Fruit fly (Drosophila melanogaster) whole organism, embryonic: ENCODE measurements around the gene CG43203.

Source experiments
- CG10147 ChIP-seq: fragments of 200-800 bp; sonication (Bioruptor generic); optimal IDR thresholded peaks from 2 replicates; lab custom pipeline; 2019; ENCODE audit warnings: missing biosample characterization, mild to moderate bottlenecking, missing genetic modification characterization, moderate library complexity
- CG10431 ChIP-seq: fragments of 200-800 bp; sonication (Bioruptor generic); optimal IDR thresholded peaks from 3 replicates; lab custom pipeline; 2018; ENCODE audit warnings: missing biosample characterization, mild to moderate bottlenecking, missing genetic modification characterization
- CG11696 ChIP-seq: fragments of 200-800 bp; sonication (Bioruptor generic); IDR thresholded peaks from 2 replicates; pipeline ENCODE4 v1.3.6; 2022; ENCODE audit warnings: missing biosample characterization, missing genetic modification characterization
- CG12744 ChIP-seq: fragments of 200-800 bp; sonication (Bioruptor generic); optimal IDR thresholded peaks from 2 replicates; lab custom pipeline; 2016; ENCODE audit warnings: missing biosample characterization, missing genetic modification characterization
- CG14050 ChIP-seq: fragments of 200-800 bp; sonication (Bioruptor generic); IDR thresholded peaks from 3 replicates; pipeline ENCODE4 v1.3.6; 2022; ENCODE audit warnings: missing biosample characterization, missing genetic modification characterization
- CG15514 ChIP-seq: fragments of 200-800 bp; sonication (Bioruptor generic); optimal IDR thresholded peaks from 3 replicates; lab custom pipeline; 2017; ENCODE audit warnings: missing biosample characterization, missing genetic modification characterization, mild to moderate bottlenecking, moderate library complexity, missing genetic modification reagents
- CG17328 ChIP-seq: fragments of 200-800 bp; sonication (Bioruptor generic); IDR thresholded peaks from 2 replicates; pipeline ENCODE4 v1.3.6; 2022; ENCODE audit warnings: missing biosample characterization, missing genetic modification characterization
- CG17361 ChIP-seq: fragments of 200-800 bp; sonication (Bioruptor generic); IDR thresholded peaks from 3 replicates; pipeline ENCODE4 v1.3.6; 2022; ENCODE audit warnings: missing biosample characterization, missing genetic modification characterization
- CG17612 ChIP-seq: fragments of 200-800 bp; sonication (Bioruptor generic); IDR thresholded peaks from 2 replicates; pipeline ENCODE4 v1.3.6; 2022; ENCODE audit warnings: missing biosample characterization, missing genetic modification characterization
- CG2875 ChIP-seq: fragments of 200-800 bp; sonication (Bioruptor generic); optimal IDR thresholded peaks from 2 replicates; lab custom pipeline; 2017; ENCODE audit warnings: missing biosample characterization, mild to moderate bottlenecking, missing genetic modification characterization, missing genetic modification reagents
- CG31388 ChIP-seq: fragments of 200-800 bp; sonication (Bioruptor generic); optimal IDR thresholded peaks from 2 replicates; lab custom pipeline; 2016; ENCODE audit warnings: missing biosample characterization, missing genetic modification characterization
- CG3995 ChIP-seq: fragments of 200-800 bp; sonication (Bioruptor generic); optimal IDR thresholded peaks from 3 replicates; lab custom pipeline; 2016; ENCODE audit warnings: missing biosample characterization, missing genetic modification characterization
- CG4404 ChIP-seq: fragments of 200-800 bp; sonication (Bioruptor generic); IDR thresholded peaks from 2 replicates; pipeline ENCODE4 v1.3.6; 2022; ENCODE audit warnings: missing biosample characterization, missing genetic modification characterization
- CG6765 ChIP-seq: fragments of 200-800 bp; sonication (Bioruptor generic); optimal IDR thresholded peaks from 3 replicates; lab custom pipeline; 2017; ENCODE audit warnings: missing biosample characterization, mild to moderate bottlenecking, missing genetic modification characterization
- CG8944 ChIP-seq: fragments of 200-800 bp; sonication (Bioruptor generic); optimal IDR thresholded peaks from 3 replicates; lab custom pipeline; 2016; ENCODE audit warnings: missing biosample characterization, missing genetic modification characterization
- Chrac-16 ChIP-seq: fragments of 200-800 bp; sonication (Bioruptor generic); optimal IDR thresholded peaks from 3 replicates; lab custom pipeline; 2016; ENCODE audit warnings: missing biosample characterization, missing genetic modification characterization
- Dek ChIP-seq: fragments of 200-800 bp; sonication (Bioruptor generic); optimal IDR thresholded peaks from 3 replicates; lab custom pipeline; 2019; ENCODE audit warnings: missing biosample characterization, mild to moderate bottlenecking, missing genetic modification characterization, moderate library complexity
- Doc2 ChIP-seq: fragments of 200-800 bp; sonication (Bioruptor generic); IDR thresholded peaks from 2 replicates; pipeline ENCODE4 v1.3.6; 2022; ENCODE audit warnings: missing biosample characterization, missing genetic modification characterization
- Drgx ChIP-seq: fragments of 200-800 bp; sonication (Bioruptor generic); IDR thresholded peaks from 2 replicates; pipeline ENCODE4 v1.3.6; 2022; ENCODE audit warnings: missing biosample characterization, missing genetic modification characterization
- Ets97D ChIP-seq: fragments of 200-800 bp; sonication (Bioruptor generic); optimal IDR thresholded peaks from 3 replicates; lab custom pipeline; 2016; ENCODE audit warnings: missing biosample characterization, missing genetic modification characterization
- Gsc ChIP-seq: fragments of 200-800 bp; sonication (Bioruptor generic); IDR thresholded peaks from 2 replicates; pipeline ENCODE4 v1.3.6; 2022; ENCODE audit warnings: missing biosample characterization, missing genetic modification characterization
- HHEX ChIP-seq: fragments of 200-800 bp; sonication (Bioruptor generic); optimal IDR thresholded peaks from 3 replicates; lab custom pipeline; 2017; ENCODE audit warnings: missing biosample characterization, mild to moderate bottlenecking, missing genetic modification characterization, missing genetic modification reagents
- Hr78 ChIP-seq, 2 experiments: fragments of 200-800 bp in 1 of 2; fragments of >200 bp in 1 of 2; sonication (Bioruptor generic) in 1 of 2; optimal IDR thresholded peaks; 2 replicates each; lab custom pipeline; 2017 to 2019; ENCODE audit warnings: missing biosample characterization in 2 of 2, missing genetic modification characterization in 2 of 2, mild to moderate bottlenecking in 1 of 2, moderate library complexity in 1 of 2
- Lim3 ChIP-seq: fragments of 200-800 bp; sonication (Bioruptor generic); IDR thresholded peaks from 2 replicates; pipeline ENCODE4 v1.3.6; 2022; ENCODE audit warnings: missing biosample characterization, missing genetic modification characterization
- Lpt ChIP-seq: fragments of >200 bp; optimal IDR thresholded peaks from 2 replicates; lab custom pipeline; 2018; ENCODE audit warnings: missing biosample characterization, missing genetic modification characterization
- Mad ChIP-seq: fragments of 200-800 bp; sonication (Bioruptor generic); optimal IDR thresholded peaks from 2 replicates; lab custom pipeline; 2016; ENCODE audit warnings: missing biosample characterization, missing genetic modification characterization
- Med ChIP-seq: fragments of 200-800 bp; sonication (Bioruptor generic); peaks from one replicate; lab custom pipeline; 2016; ENCODE audit warnings: missing biosample characterization, missing genetic modification characterization, mild to moderate bottlenecking, inconsistent platforms, moderate library complexity
- Sox102F ChIP-seq: fragments of 200-800 bp; sonication (Bioruptor generic); optimal IDR thresholded peaks from 2 replicates; lab custom pipeline; 2018; ENCODE audit warnings: missing biosample characterization, mild to moderate bottlenecking, missing genetic modification characterization, moderate library complexity
- Spps ChIP-seq: fragments of 200-800 bp; sonication (Bioruptor generic); optimal IDR thresholded peaks from 2 replicates; lab custom pipeline; 2018; ENCODE audit warnings: missing biosample characterization, mild to moderate bottlenecking, missing genetic modification characterization
- Usf ChIP-seq: fragments of 200-800 bp; sonication (Bioruptor generic); optimal IDR thresholded peaks from 2 replicates; lab custom pipeline; 2017; ENCODE audit warnings: missing genotype, missing biosample characterization, missing genetic modification characterization
- ap ChIP-seq: fragments of 200-800 bp; sonication (Bioruptor generic); IDR thresholded peaks from 2 replicates; pipeline ENCODE4 v1.3.6; 2022; ENCODE audit warnings: missing biosample characterization, missing genetic modification characterization
- cato ChIP-seq: fragments of 200-800 bp; sonication (Bioruptor generic); optimal IDR thresholded peaks from 2 replicates; lab custom pipeline; 2016; ENCODE audit warnings: missing biosample characterization, missing genetic modification characterization, borderline replicate concordance
- cg ChIP-seq: fragments of 200-800 bp; sonication (Bioruptor generic); optimal IDR thresholded peaks from 3 replicates; lab custom pipeline; 2019; ENCODE audit warnings: missing biosample characterization, mild to moderate bottlenecking, missing genetic modification characterization, moderate library complexity
- chif ChIP-seq, 2 experiments: fragments of 200-800 bp; sonication (Bioruptor generic); optimal IDR thresholded peaks; 3 replicates each; lab custom pipeline; 2016; ENCODE audit warnings: missing biosample characterization in 2 of 2, missing genetic modification characterization in 2 of 2
- dysf ChIP-seq: fragments of 200-800 bp; sonication (Bioruptor generic); IDR thresholded peaks from 3 replicates; pipeline ENCODE4 v1.3.6; 2022; ENCODE audit warnings: missing biosample characterization, missing genetic modification characterization
- fd64A ChIP-seq: fragments of 200-800 bp; sonication (Bioruptor generic); optimal IDR thresholded peaks from 3 replicates; lab custom pipeline; 2018; ENCODE audit warnings: missing biosample characterization, mild to moderate bottlenecking, missing genetic modification characterization
- fd96Cb ChIP-seq: fragments of 200-800 bp; sonication (Bioruptor generic); optimal IDR thresholded peaks from 2 replicates; lab custom pipeline; 2018; ENCODE audit warnings: missing biosample characterization, mild to moderate bottlenecking, missing genetic modification characterization, moderate library complexity
- insv ChIP-seq, 2 experiments: fragments of 200-800 bp; sonication (Bioruptor generic); optimal IDR thresholded peaks; 3 replicates each; lab custom pipeline; 2016 to 2018; ENCODE audit warnings: missing biosample characterization in 2 of 2, missing genetic modification characterization in 2 of 2
- nerfin-1 ChIP-seq: fragments of 200-800 bp; sonication (Bioruptor generic); optimal IDR thresholded peaks from 3 replicates; lab custom pipeline; 2019; ENCODE audit warnings: missing biosample characterization, mild to moderate bottlenecking, missing genetic modification characterization, moderate library complexity
- peb ChIP-seq: fragments of 200-800 bp; sonication (Bioruptor generic); IDR thresholded peaks from 2 replicates; pipeline ENCODE4 v1.3.6; 2022; ENCODE audit warnings: missing biosample characterization, missing genetic modification characterization
- pros ChIP-seq: fragments of 200-800 bp; sonication (Bioruptor generic); optimal IDR thresholded peaks from 3 replicates; lab custom pipeline; 2019; ENCODE audit warnings: missing biosample characterization, mild to moderate bottlenecking, missing genetic modification characterization, moderate library complexity
- scrt ChIP-seq: fragments of 200-800 bp; sonication (Bioruptor generic); optimal IDR thresholded peaks from 2 replicates; lab custom pipeline; 2018; ENCODE audit warnings: missing biosample characterization, mild to moderate bottlenecking, missing genetic modification characterization, moderate library complexity
- sd ChIP-seq: fragments of 200-800 bp; sonication (Bioruptor generic); optimal IDR thresholded peaks from 3 replicates; lab custom pipeline; 2018; ENCODE audit warnings: missing biosample characterization, mild to moderate bottlenecking, missing genetic modification characterization, moderate library complexity
- sens ChIP-seq: fragments of 200-800 bp; sonication (Bioruptor generic); peaks from one replicate; lab custom pipeline; 2016; ENCODE audit warnings: missing biosample characterization, missing genetic modification characterization
- sqz ChIP-seq: fragments of 200-800 bp; sonication (Bioruptor generic); optimal IDR thresholded peaks from 3 replicates; lab custom pipeline; 2018; ENCODE audit warnings: missing biosample characterization, mild to moderate bottlenecking, missing genetic modification characterization
- tgo ChIP-seq: fragments of 200-800 bp; sonication (Bioruptor generic); IDR thresholded peaks from 3 replicates; pipeline ENCODE4 v1.3.6; 2022; ENCODE audit warnings: missing biosample characterization, missing genetic modification characterization
- tio ChIP-seq: fragments of 200-800 bp; sonication (Bioruptor generic); optimal IDR thresholded peaks from 2 replicates; lab custom pipeline; 2017; ENCODE audit warnings: missing biosample characterization, missing genetic modification characterization, inconsistent platforms
- toy ChIP-seq: fragments of 200-800 bp; sonication (Bioruptor generic); IDR thresholded peaks from 2 replicates; pipeline ENCODE4 v1.3.6; 2022; ENCODE audit warnings: missing biosample characterization, missing genetic modification characterization
- vfl ChIP-seq: fragments of 200-800 bp; sonication (Bioruptor generic); optimal IDR thresholded peaks from 2 replicates; lab custom pipeline; 2016; ENCODE audit warnings: missing biosample characterization, missing genetic modification characterization
- zen ChIP-seq: fragments of 200-800 bp; sonication (Bioruptor generic); optimal IDR thresholded peaks from 3 replicates; lab custom pipeline; 2018; ENCODE audit warnings: missing biosample characterization, mild to moderate bottlenecking, missing genetic modification characterization, moderate library complexity

Gene CG43203

DNA sequence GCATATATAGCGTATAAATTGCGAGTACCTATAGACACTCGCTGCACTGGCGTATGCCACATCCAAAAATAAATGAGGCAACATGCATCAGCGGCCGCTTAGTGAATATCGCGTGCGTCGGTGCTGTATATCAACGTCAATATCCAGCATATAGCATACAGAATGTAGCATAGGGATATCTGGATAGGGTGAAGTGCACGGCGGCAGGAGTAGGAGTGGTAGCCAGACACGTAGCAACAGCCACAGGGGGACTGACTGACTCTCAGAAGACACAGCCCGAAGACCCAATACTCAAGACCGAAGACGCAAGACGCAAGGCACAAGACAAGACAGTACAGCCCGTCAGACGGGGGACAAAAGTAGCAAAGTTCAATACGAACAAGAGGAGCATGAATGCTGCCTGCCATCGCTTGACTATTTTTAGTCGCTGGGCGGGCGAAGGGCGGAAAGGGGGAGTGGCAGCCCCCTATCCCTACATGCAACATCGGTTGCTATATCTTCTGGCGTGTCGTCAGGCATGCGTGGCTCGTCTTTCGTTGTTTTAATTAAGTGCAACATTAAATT lies 36.6 kb upstream of the CG43203 start (continued):
- TF ChIP-seq cg (GFP tag; lab: Kevin White, UChicago) = no peak
- no peak for TF ChIP-seq Sox102F
- no peak for TF ChIP-seq Gsc (GFP tag; lab: Robert Waterston, UW)
- TF ChIP-seq chif (GFP tag; optimal IDR thresholded peaks at IDR 0.05; lab: Kevin White, UChicago) = no peak
- peak in 1 of 2 experiments; percentile 6 for TF ChIP-seq Hr78 (GFP tag; optimal IDR thresholded peaks at IDR 0.05; lab: Kevin White, UChicago)
- no peak for TF ChIP-seq Spps (tag; lab: Kevin White, UChicago)
- TF ChIP-seq fd64A (GFP tag; lab: Kevin White, UChicago) = no peak
- TF ChIP-seq, all 482 proteins: peak for 7

DNA sequence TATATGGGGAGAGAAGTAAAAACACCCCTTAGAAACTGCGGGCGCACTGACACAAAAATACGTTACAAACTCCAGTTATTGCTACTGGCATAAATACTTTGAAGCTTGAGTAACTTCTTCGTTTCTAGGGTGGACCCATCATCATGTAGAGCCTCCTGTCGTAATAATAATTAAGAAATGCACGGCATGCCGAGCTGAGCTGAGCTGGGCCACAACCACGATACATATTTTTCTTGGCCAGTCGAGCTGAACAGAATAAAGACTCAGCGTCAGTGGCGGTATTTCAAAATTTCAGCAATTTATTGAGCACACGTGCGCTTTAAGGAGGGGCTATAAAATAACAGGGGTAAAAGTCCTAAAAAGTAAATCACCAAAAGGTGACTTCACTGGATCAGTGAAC lies 35.4 kb upstream of the CG43203 start:
- TF ChIP-seq fd96Cb (tag; lab: Kevin White, UChicago) (no peak), Usf (GFP tag; lab: Kevin White, UChicago) (no peak), toy (GFP tag; lab: Robert Waterston, UW) (no peak), peb (GFP tag; lab: Robert Waterston, UW) (no peak), zen (tag; lab: Kevin White, UChicago) (no peak), Ets97D (GFP tag; lab: Kevin White, UChicago) (no peak), CG12744 (GFP tag; lab: Kevin White, UChicago) (no peak), CG3995 (GFP tag; lab: Kevin White, UChicago) (no peak), pros (peak; percentile 79), Doc2 (GFP tag; lab: Robert Waterston, UW) (no peak), nerfin-1 (tag; lab: Kevin White, UChicago) (peak; percentile 78), vfl (GFP tag; lab: Kevin White, UChicago) (no peak), sqz (no peak), scrt (GFP tag; lab: Kevin White, UChicago) (no peak), CG8944 (no peak), dysf (GFP tag; lab: Robert Waterston, UW) (no peak), insv (GFP tag; optimal IDR thresholded peaks at IDR 0.05; lab: Kevin White, UChicago) (no peak), CG4404 (no peak), CG17612 (GFP tag; lab: Robert Waterston, UW) (no peak), Lpt (GFP tag; lab: Kevin White, UChicago) (no peak), CG31388 (no peak), sens (GFP tag; lab: Kevin White, UChicago) (peak; percentile 63), CG15514 (GFP tag; lab: Kevin White, UChicago) (no peak), tio (GFP tag; lab: Kevin White, UChicago) (no peak), CG6765 (no peak), tgo (GFP tag; lab: Robert Waterston, UW) (no peak), Drgx (GFP tag; lab: Robert Waterston, UW) (no peak), HHEX (GFP tag; lab: Kevin White, UChicago) (no peak), sd (tag; lab: Kevin White, UChicago) (peak; percentile 19), Dek (tag; lab: Kevin White, UChicago) (no peak), Chrac-16 (no peak), CG10147 (GFP tag; lab: Kevin White, UChicago) (no peak), Lim3 (GFP tag; lab: Robert Waterston, UW) (no peak), Med (GFP tag; lab: Kevin White, UChicago) (peak; percentile 32), CG10431 (GFP tag; lab: Kevin White, UChicago) (peak; percentile 40), CG2875 (GFP tag; lab: Kevin White, UChicago) (no peak), CG14050 (GFP tag; lab: Robert Waterston, UW) (no peak), cato (GFP tag; lab: Kevin White, UChicago) (no peak), Hr78 (GFP tag; optimal IDR thresholded peaks at IDR 0.05; lab: Kevin White, UChicago) (no peak), Mad (no peak), CG17328 (GFP tag; lab: Robert Waterston, UW) (no peak), CG11696 (GFP tag; lab: Robert Waterston, UW) (no peak), CG17361 (GFP tag; lab: Robert Waterston, UW) (no peak), ap (GFP tag; lab: Robert Waterston, UW) (no peak)
